Fruit fly (Drosophila melanogaster) whole organism, embryonic: ENCODE results near the gene Vav.

Source experiments
- BEAF-32 ChIP-seq: fragments of 200-800 bp; sonication (Bioruptor generic); optimal IDR thresholded peaks from 3 replicates; lab custom pipeline; 2017; ENCODE audit warnings: missing biosample characterization, missing genetic modification characterization, mild to moderate bottlenecking, moderate library complexity, missing genetic modification reagents
- CG11456 ChIP-seq: fragments of 200-800 bp; sonication (Bioruptor generic); IDR thresholded peaks from 3 replicates; pipeline ENCODE4 v1.3.6; 2022; ENCODE audit warnings: missing biosample characterization, missing genetic modification characterization
- CG12299 ChIP-seq: fragments of 200-800 bp; sonication (Bioruptor generic); optimal IDR thresholded peaks from 2 replicates; lab custom pipeline; 2018; ENCODE audit warnings: missing biosample characterization, mild to moderate bottlenecking, missing genetic modification characterization
- CG12391 ChIP-seq: fragments of 200-800 bp; sonication (Bioruptor generic); optimal IDR thresholded peaks from 3 replicates; lab custom pipeline; 2018; ENCODE audit warnings: missing biosample characterization, mild to moderate bottlenecking, missing genetic modification characterization, moderate library complexity
- CG13424 ChIP-seq: fragments of 200-800 bp; sonication (Bioruptor generic); optimal IDR thresholded peaks from 2 replicates; lab custom pipeline; 2019; ENCODE audit warnings: missing biosample characterization, mild to moderate bottlenecking, missing genetic modification characterization, moderate library complexity
- CG16813 ChIP-seq: fragments of 200-800 bp; sonication (Bioruptor generic); IDR thresholded peaks from 3 replicates; pipeline ENCODE4 v1.3.6; 2022; ENCODE audit warnings: missing biosample characterization, missing genetic modification characterization; ENCODE audit not compliant: partially characterized antibody
- CG16815 ChIP-seq: fragments of 200-800 bp; sonication (Bioruptor generic); optimal IDR thresholded peaks from 3 replicates; lab custom pipeline; 2017; ENCODE audit warnings: missing biosample characterization, mild to moderate bottlenecking, missing genetic modification characterization
- CG17359 ChIP-seq: fragments of 200-800 bp; sonication (Bioruptor generic); optimal IDR thresholded peaks from 3 replicates; lab custom pipeline; 2018; ENCODE audit warnings: missing biosample characterization, mild to moderate bottlenecking, missing genetic modification characterization, moderate library complexity
- CG2889 ChIP-seq: fragments of 200-800 bp; sonication (Bioruptor generic); IDR thresholded peaks from 3 replicates; pipeline ENCODE4 v1.3.6; 2022; ENCODE audit warnings: missing biosample characterization, missing genetic modification characterization
- CG30403 ChIP-seq: fragments of 200-800 bp; sonication (Bioruptor generic); optimal IDR thresholded peaks from 3 replicates; lab custom pipeline; 2016; ENCODE audit warnings: missing biosample characterization, missing genetic modification characterization
- CG30431 ChIP-seq: fragments of 200-800 bp; sonication (Bioruptor generic); optimal IDR thresholded peaks from 2 replicates; lab custom pipeline; 2017; ENCODE audit warnings: missing biosample characterization, missing genetic modification characterization
- CG31365 ChIP-seq: fragments of 200-800 bp; sonication (Bioruptor generic); optimal IDR thresholded peaks from 2 replicates; lab custom pipeline; 2018; ENCODE audit warnings: missing biosample characterization, mild to moderate bottlenecking, missing genetic modification characterization
- CG33557 ChIP-seq: fragments of 200-800 bp; sonication (Bioruptor generic); optimal IDR thresholded peaks from 2 replicates; lab custom pipeline; 2019; ENCODE audit warnings: missing biosample characterization, mild to moderate bottlenecking, missing genetic modification characterization, moderate library complexity
- CG3407 ChIP-seq: fragments of 200-800 bp; sonication (Bioruptor generic); optimal IDR thresholded peaks from 2 replicates; lab custom pipeline; 2018; ENCODE audit warnings: missing biosample characterization, mild to moderate bottlenecking, missing genetic modification characterization
- CG4424 ChIP-seq: fragments of 200-800 bp; sonication (Bioruptor generic); optimal IDR thresholded peaks from 3 replicates; lab custom pipeline; 2016; ENCODE audit warnings: missing biosample characterization, missing genetic modification characterization
- CG7839 ChIP-seq: fragments of 200-800 bp; sonication (Bioruptor generic); optimal IDR thresholded peaks from 3 replicates; lab custom pipeline; 2018; ENCODE audit warnings: missing biosample characterization, mild to moderate bottlenecking, missing genetic modification characterization, moderate library complexity
- CG7928 ChIP-seq: fragments of 200-800 bp; sonication (Bioruptor generic); optimal IDR thresholded peaks from 2 replicates; lab custom pipeline; 2017; ENCODE audit warnings: missing biosample characterization, mild to moderate bottlenecking, missing genetic modification characterization
- CG8290 ChIP-seq, 3 experiments: fragments of 200-800 bp; sonication (Bioruptor generic); optimal IDR thresholded peaks; 2 replicates each; lab custom pipeline; 2016 to 2019; ENCODE audit warnings: missing biosample characterization in 3 of 3, missing genetic modification characterization in 3 of 3, mild to moderate bottlenecking in 2 of 3, moderate library complexity in 1 of 3
- CG8359 ChIP-seq: fragments of 200-800 bp; sonication (Bioruptor generic); optimal IDR thresholded peaks from 2 replicates; lab custom pipeline; 2017; ENCODE audit warnings: missing biosample characterization, mild to moderate bottlenecking, missing genetic modification characterization, borderline replicate concordance
- CG8478 ChIP-seq: fragments of >200 bp; optimal IDR thresholded peaks from 2 replicates; lab custom pipeline; 2018
- Fer1 ChIP-seq: fragments of 200-800 bp; sonication (Bioruptor generic); optimal IDR thresholded peaks from 2 replicates; lab custom pipeline; 2017; ENCODE audit warnings: missing biosample characterization, mild to moderate bottlenecking, missing genetic modification characterization
- H15 ChIP-seq: fragments of 200-800 bp; sonication (Bioruptor generic); IDR thresholded peaks from 3 replicates; pipeline ENCODE4 v1.3.6; 2022; ENCODE audit warnings: missing biosample characterization, missing genetic modification characterization
- Hmr ChIP-seq: fragments of 200-800 bp; sonication (Bioruptor generic); optimal IDR thresholded peaks from 3 replicates; lab custom pipeline; 2017; ENCODE audit warnings: mild to moderate bottlenecking, missing biosample characterization, missing genetic modification reagents, missing genetic modification characterization
- Hr51 ChIP-seq, 2 experiments: fragments of 200-800 bp; sonication (Bioruptor generic); optimal IDR thresholded peaks; 2 replicates in 1 of 2; 3 replicates in 1 of 2; lab custom pipeline; 2016 to 2018; ENCODE audit warnings: missing biosample characterization in 2 of 2, missing genetic modification characterization in 2 of 2, mild to moderate bottlenecking in 1 of 2, moderate library complexity in 1 of 2
- Lpt ChIP-seq: fragments of >200 bp; optimal IDR thresholded peaks from 2 replicates; lab custom pipeline; 2018; ENCODE audit warnings: missing biosample characterization, missing genetic modification characterization
- Nf-YC ChIP-seq: fragments of 200-800 bp; optimal IDR thresholded peaks from 3 replicates; lab custom pipeline; 2019; ENCODE audit warnings: missing biosample characterization, mild to moderate bottlenecking, missing genetic modification characterization, moderate library complexity
- Oli ChIP-seq: fragments of 200-800 bp; sonication (Bioruptor generic); optimal IDR thresholded peaks from 2 replicates; lab custom pipeline; 2018; ENCODE audit warnings: missing biosample characterization, mild to moderate bottlenecking, missing genetic modification characterization, moderate library complexity
- Sox100B ChIP-seq: fragments of 200-800 bp; sonication (Bioruptor generic); optimal IDR thresholded peaks from 3 replicates; lab custom pipeline; 2018; ENCODE audit warnings: missing biosample characterization, mild to moderate bottlenecking, missing genetic modification characterization
- chn ChIP-seq: fragments of 200-800 bp; sonication (Bioruptor generic); optimal IDR thresholded peaks from 2 replicates; lab custom pipeline; 2016; ENCODE audit warnings: missing biosample characterization, missing genetic modification characterization
- croc ChIP-seq: fragments of 200-800 bp; sonication (Bioruptor generic); conservative IDR thresholded peaks from 3 replicates; pipeline ENCODE4 v1.3.6; 2022; ENCODE audit warnings: missing biosample characterization, missing genetic modification characterization
- crol ChIP-seq: fragments of 200-800 bp; sonication (Bioruptor generic); IDR thresholded peaks from 2 replicates; pipeline ENCODE4 v1.3.6; 2022; ENCODE audit warnings: missing biosample characterization, missing genetic modification characterization
- disco-r ChIP-seq: fragments of 200-800 bp; sonication (Bioruptor generic); optimal IDR thresholded peaks from 2 replicates; lab custom pipeline; 2016; ENCODE audit warnings: missing biosample characterization, missing genetic modification characterization
- emc ChIP-seq: fragments of 200-800 bp; sonication (Bioruptor generic); optimal IDR thresholded peaks from 2 replicates; lab custom pipeline; 2016; ENCODE audit warnings: missing biosample characterization, missing genetic modification characterization
- ewg ChIP-seq: fragments of 200-800 bp; sonication (Bioruptor generic); optimal IDR thresholded peaks from 3 replicates; lab custom pipeline; 2017; ENCODE audit warnings: mild to moderate bottlenecking, missing biosample characterization, missing genetic modification reagents, missing genetic modification characterization
- fd64A ChIP-seq: fragments of 200-800 bp; sonication (Bioruptor generic); optimal IDR thresholded peaks from 3 replicates; lab custom pipeline; 2018; ENCODE audit warnings: missing biosample characterization, mild to moderate bottlenecking, missing genetic modification characterization
- gcm ChIP-seq: fragments of 200-800 bp; sonication (Bioruptor generic); optimal IDR thresholded peaks from 2 replicates; lab custom pipeline; 2019; ENCODE audit warnings: missing biosample characterization, mild to moderate bottlenecking, missing genetic modification characterization, moderate library complexity
- h ChIP-seq: fragments of >200 bp; optimal IDR thresholded peaks from 2 replicates; lab custom pipeline; 2017
- her ChIP-seq: fragments of 200-800 bp; sonication (Bioruptor generic); optimal IDR thresholded peaks from 2 replicates; lab custom pipeline; 2016; ENCODE audit warnings: missing biosample characterization, missing genetic modification characterization
- jumu ChIP-seq: fragments of 200-800 bp; sonication (Bioruptor generic); optimal IDR thresholded peaks from 3 replicates; lab custom pipeline; 2016; ENCODE audit warnings: missing biosample characterization, missing genetic modification characterization
- klu ChIP-seq: fragments of 200-800 bp; sonication (Bioruptor generic); IDR thresholded peaks from 2 replicates; pipeline ENCODE4 v1.3.6; 2022; ENCODE audit warnings: missing biosample characterization, missing genetic modification characterization
- mld ChIP-seq: fragments of 200-800 bp; sonication (Bioruptor generic); IDR thresholded peaks from 3 replicates; pipeline ENCODE4 v1.3.6; 2022; ENCODE audit warnings: missing biosample characterization, missing genetic modification characterization; ENCODE audit not compliant: partially characterized antibody
- nom ChIP-seq: fragments of 200-800 bp; sonication (Bioruptor generic); optimal IDR thresholded peaks from 2 replicates; lab custom pipeline; 2017; ENCODE audit warnings: missing biosample characterization, missing genetic modification characterization, mild to moderate bottlenecking, moderate library complexity, missing genetic modification reagents
- odd ChIP-seq: fragments of 200-800 bp; sonication (Bioruptor generic); optimal IDR thresholded peaks from 2 replicates; lab custom pipeline; 2017; ENCODE audit warnings: missing biosample characterization, mild to moderate bottlenecking, missing genetic modification characterization
- pum ChIP-seq: fragments of 200-800 bp; sonication (Bioruptor generic); optimal IDR thresholded peaks from 2 replicates; lab custom pipeline; 2016; ENCODE audit warnings: missing biosample characterization, missing genetic modification characterization
- repo ChIP-seq: fragments of 200-800 bp; sonication (Bioruptor generic); optimal IDR thresholded peaks from 2 replicates; lab custom pipeline; 2016; ENCODE audit warnings: missing biosample characterization, missing genetic modification characterization
- slou ChIP-seq: fragments of 200-800 bp; sonication (Bioruptor generic); optimal IDR thresholded peaks from 3 replicates; lab custom pipeline; 2016; ENCODE audit warnings: missing biosample characterization, missing genetic modification characterization
- unc-4 ChIP-seq: fragments of 200-800 bp; sonication (Bioruptor generic); IDR thresholded peaks from 2 replicates; pipeline ENCODE4 v1.3.6; 2022; ENCODE audit warnings: missing biosample characterization, missing genetic modification characterization; ENCODE audit not compliant: partially characterized antibody
- usp ChIP-seq: fragments of >200 bp; optimal IDR thresholded peaks from 2 replicates; lab custom pipeline; 2017; ENCODE audit warnings: missing biosample characterization, missing genetic modification characterization
- wor ChIP-seq: fragments of 200-800 bp; sonication (Bioruptor generic); IDR thresholded peaks from 2 replicates; pipeline ENCODE4 v1.3.6; 2022; ENCODE audit warnings: missing biosample characterization, missing genetic modification characterization
- yki ChIP-seq: fragments of >200 bp; optimal IDR thresholded peaks from 3 replicates; lab custom pipeline; 2018

The Vav gene

dm6 chrX:19224580-19225303, 36.9 kb upstream of the Vav start (continued):
- TF ChIP-seq CG7839 (tag; lab: Kevin White, UChicago) (peak; percentile 51), her (GFP tag; lab: Kevin White, UChicago) (no peak), nom (GFP tag; lab: Kevin White, UChicago) (no peak), ewg (GFP tag; lab: Kevin White, UChicago) (peak; percentile 14), disco-r (GFP tag; lab: Kevin White, UChicago) (no peak), CG33557 (no peak), CG30431 (GFP tag; lab: Kevin White, UChicago) (no peak), emc (no peak), yki (lab: Kevin White, UChicago) (no peak), CG2889 (no peak), unc-4 (GFP tag; lab: Robert Waterston, UW) (no peak), chn (GFP tag; lab: Kevin White, UChicago) (no peak), crol (GFP tag; lab: Robert Waterston, UW) (no peak), repo (no peak), CG8290 (GFP tag; optimal IDR thresholded peaks at IDR 0.05; lab: Kevin White, UChicago) (no peak), CG8290 (tag; optimal IDR thresholded peaks at IDR 0.05; lab: Kevin White, UChicago) (no peak), CG16813 (GFP tag; lab: Robert Waterston, UW) (no peak), CG4424 (GFP tag; lab: Kevin White, UChicago) (peak; percentile 56), Sox100B (GFP tag; lab: Kevin White, UChicago) (peak; percentile 72), H15 (GFP tag; lab: Robert Waterston, UW) (no peak), Hmr (peak; percentile 28), CG12391 (tag; lab: Kevin White, UChicago) (peak; percentile 53), BEAF-32 (no peak), CG17359 (tag; lab: Kevin White, UChicago) (peak; percentile 42), CG31365 (no peak), Nf-YC (tag; lab: Kevin White, UChicago) (no peak), usp (GFP tag; lab: Kevin White, UChicago) (no peak), jumu (GFP tag; lab: Kevin White, UChicago) (no peak), fd64A (GFP tag; lab: Kevin White, UChicago) (no peak), CG13424 (tag; lab: Kevin White, UChicago) (peak; percentile 38), CG8478 (lab: Kevin White, UChicago) (no peak), Oli (peak; percentile 56), Hr51 (GFP tag; optimal IDR thresholded peaks at IDR 0.05; lab: Kevin White, UChicago) (peak in 1 of 2 experiments; percentile 65), CG16815 (peak; percentile 24), CG11456 (GFP tag; lab: Robert Waterston, UW) (no peak), Fer1 (GFP tag; lab: Kevin White, UChicago) (no peak), CG8359 (no peak), Lpt (GFP tag; lab: Kevin White, UChicago) (no peak), CG12299 (no peak), gcm (GFP tag; lab: Kevin White, UChicago) (peak; percentile 8), mld (GFP tag; lab: Robert Waterston, UW) (no peak), CG3407 (GFP tag; lab: Kevin White, UChicago) (no peak), wor (GFP tag; lab: Robert Waterston, UW) (no peak), slou (no peak), h (lab: Kevin White, UChicago) (no peak), klu (GFP tag; lab: Robert Waterston, UW) (no peak), croc (GFP tag; lab: Robert Waterston, UW) (no peak), CG7928 (GFP tag; lab: Kevin White, UChicago) (no peak), pum (GFP tag; lab: Kevin White, UChicago) (no peak), odd (GFP tag; lab: Kevin White, UChicago) (peak; percentile 27), CG30403 (GFP tag; lab: Kevin White, UChicago) (peak; percentile 53)
